Worm (Caenorhabditis elegans): ENCODE measurements around the gene ztf-1.

ztf-1 gene

DNA sequence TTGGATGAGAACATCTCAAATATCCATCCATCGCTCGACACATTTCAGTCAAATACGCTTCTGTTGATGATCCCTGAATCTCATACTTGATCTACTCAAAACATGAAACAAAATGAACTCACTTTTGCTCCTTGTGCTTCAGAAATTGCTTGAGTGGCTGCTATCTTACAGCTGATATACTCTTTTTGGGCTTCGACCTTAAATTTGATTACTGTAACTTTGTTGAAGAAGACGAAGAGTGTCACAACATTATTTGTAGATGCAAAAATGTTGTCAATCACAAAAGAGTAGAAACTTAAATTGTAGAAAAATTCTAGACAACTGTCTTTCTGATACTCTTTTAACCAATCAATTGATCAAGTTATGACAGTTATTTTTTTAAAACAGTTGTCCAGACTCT lies 49.6 kb downstream of the ztf-1 start:
- TF ChIP-seq pes-1 (GFP tag; IDR thresholded peaks at IDR 0.05) (no peak), hmg-4 (GFP tag; optimal IDR thresholded peaks at IDR 0.05) (no peak), tra-4 (tag; optimal IDR thresholded peaks at IDR 0.05) (no peak), ceh-36 (tag; optimal IDR thresholded peaks at IDR 0.05) (no peak), flt-1 (GFP tag; IDR thresholded peaks at IDR 0.05) (no peak), F13C5.2 (tag; optimal IDR thresholded peaks at IDR 0.05) (no peak), sea-1 (GFP tag; conservative IDR thresholded peaks at IDR 0.05) (no peak)

DNA sequence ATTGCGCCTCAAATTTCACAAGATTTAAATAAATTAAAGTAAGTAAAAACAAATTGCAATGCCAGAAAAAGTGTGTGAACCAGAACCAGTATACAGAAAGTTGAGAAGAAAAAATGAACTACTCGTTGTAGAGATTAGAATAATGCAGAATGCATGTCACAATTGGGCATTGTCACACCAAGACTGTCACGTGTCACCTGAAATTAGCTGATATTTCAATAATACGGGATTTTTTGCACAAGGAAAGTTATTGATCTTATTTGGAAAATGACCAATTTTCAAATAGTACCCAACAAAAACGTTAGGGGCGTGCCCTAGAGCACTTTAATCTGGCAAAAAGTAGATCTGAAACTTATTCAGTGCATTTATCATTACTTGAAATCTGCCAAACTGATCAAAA lies 50.2 kb downstream of the ztf-1 start:
- TF ChIP-seq scrt-1 (GFP tag; IDR thresholded peaks at IDR 0.05) (no peak), pes-1 (GFP tag; IDR thresholded peaks at IDR 0.05) (no peak), tbx-37 (GFP tag; conservative IDR thresholded peaks at IDR 0.05) (no peak), sea-1 (GFP tag; conservative IDR thresholded peaks at IDR 0.05) (no peak), B0310.2 (tag; optimal IDR thresholded peaks at IDR 0.05) (no peak), hnd-1 (tag; optimal IDR thresholded peaks at IDR 0.05) (no peak), tra-4 (tag; optimal IDR thresholded peaks at IDR 0.05) (no peak), F13C5.2 (tag; optimal IDR thresholded peaks at IDR 0.05) (no peak), ceh-13 (GFP tag; optimal IDR thresholded peaks at IDR 0.05) (no peak), hmbx-1 (tag; optimal IDR thresholded peaks at IDR 0.05) (no peak)

DNA sequence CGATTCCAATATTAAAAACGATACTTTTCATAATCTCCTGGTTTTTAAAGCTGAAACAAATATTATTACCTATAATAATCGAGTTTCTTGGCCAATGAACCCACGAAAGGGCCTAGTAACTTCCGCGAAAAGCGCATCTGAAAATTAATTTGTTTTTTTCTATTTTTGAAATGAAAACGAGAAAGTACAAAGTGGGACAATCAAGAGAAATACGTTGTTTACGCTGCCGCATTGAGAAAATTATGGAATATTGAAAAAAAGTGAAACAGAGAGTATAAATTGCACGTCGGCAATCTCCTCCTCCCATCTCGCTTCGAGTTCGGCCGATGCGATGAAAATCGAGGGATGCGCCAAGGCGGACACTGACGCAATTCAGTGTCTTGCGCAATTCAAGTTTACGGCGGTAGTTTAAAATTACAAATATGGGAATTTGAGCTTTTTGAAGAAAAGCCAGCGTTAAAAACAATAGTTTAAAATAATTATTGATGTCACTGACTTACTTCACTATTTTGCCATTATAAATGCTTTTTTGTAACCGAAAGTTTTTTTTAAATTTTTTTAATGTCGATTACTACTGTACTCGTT lies 50.8 kb downstream of the ztf-1 start, which contains the start of gene pdhk-2:
Gene pdhk-2 (minus strand): TSS at position 137 of the 585 bp plus-strand sequence.
- TF ChIP-seq hnd-1 (tag; optimal IDR thresholded peaks at IDR 0.05) (peak; percentile 11), aly-1 (tag; optimal IDR thresholded peaks at IDR 0.05) (peak; percentile 58), tra-4 (tag; optimal IDR thresholded peaks at IDR 0.05) (no peak), sea-1 (GFP tag; conservative IDR thresholded peaks at IDR 0.05) (peak; percentile 30; the same call in 1 of the 2 replicates), hmg-4 (GFP tag; optimal IDR thresholded peaks at IDR 0.05) (no peak), ama-1 (optimal IDR thresholded peaks at IDR 0.05) (no peak), tbx-37 (GFP tag; conservative IDR thresholded peaks at IDR 0.05) (peak; percentile 63), tbx-11 (GFP tag; IDR thresholded peaks at IDR 0.05) (0 out of 2 replicates have a peak, but pooled peaks have one; percentile 54), flt-1 (GFP tag; IDR thresholded peaks at IDR 0.05) (peak; percentile 63), pes-1 (GFP tag; IDR thresholded peaks at IDR 0.05) (peak; percentile 68; the same call in 1 of the 2 replicates), scrt-1 (GFP tag; IDR thresholded peaks at IDR 0.05) (peak; percentile 70; the same call in 1 of the 2 replicates), ets-7 (tag; optimal IDR thresholded peaks at IDR 0.05) (peak; percentile 52), ceh-36 (tag; optimal IDR thresholded peaks at IDR 0.05) (no peak), F13C5.2 (tag; optimal IDR thresholded peaks at IDR 0.05) (peak; percentile 93), B0310.2 (tag; optimal IDR thresholded peaks at IDR 0.05) (no peak), hmbx-1 (tag; optimal IDR thresholded peaks at IDR 0.05) (no peak), ceh-13 (GFP tag; optimal IDR thresholded peaks at IDR 0.05) (no peak)

DNA sequence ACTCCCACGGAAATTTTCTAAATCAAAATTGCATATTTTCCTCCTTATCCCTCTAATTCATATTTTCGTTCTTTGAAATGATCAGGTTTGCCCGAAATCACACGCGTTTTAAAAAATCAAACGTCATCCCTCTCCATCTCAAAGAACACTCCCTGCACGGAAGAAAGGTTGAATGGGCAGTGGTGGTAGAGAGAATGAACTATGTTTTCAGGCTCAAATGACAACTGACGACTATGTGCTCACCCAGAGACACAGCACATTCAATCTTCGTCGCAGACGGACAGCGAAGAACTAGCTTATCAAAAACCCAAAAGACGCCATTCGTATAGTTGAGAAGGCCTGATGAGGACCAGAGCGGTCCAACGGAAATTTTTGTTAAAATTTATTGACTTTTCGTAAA lies 52.4 kb downstream of the ztf-1 start:
- TF ChIP-seq scrt-1 (GFP tag; IDR thresholded peaks at IDR 0.05) (no peak), B0310.2 (tag; optimal IDR thresholded peaks at IDR 0.05) (no peak), tra-4 (tag; optimal IDR thresholded peaks at IDR 0.05) (no peak), ets-7 (tag; optimal IDR thresholded peaks at IDR 0.05) (no peak), flt-1 (GFP tag; IDR thresholded peaks at IDR 0.05) (no peak), sea-1 (GFP tag; conservative IDR thresholded peaks at IDR 0.05) (no peak), ama-1 (optimal IDR thresholded peaks at IDR 0.05) (no peak), ceh-13 (GFP tag; optimal IDR thresholded peaks at IDR 0.05) (no peak), F13C5.2 (tag; optimal IDR thresholded peaks at IDR 0.05) (no peak), tbx-11 (GFP tag; IDR thresholded peaks at IDR 0.05) (no peak), tbx-37 (GFP tag; conservative IDR thresholded peaks at IDR 0.05) (no peak), hnd-1 (tag; optimal IDR thresholded peaks at IDR 0.05) (no peak), pes-1 (GFP tag; IDR thresholded peaks at IDR 0.05) (no peak), ceh-36 (tag; optimal IDR thresholded peaks at IDR 0.05) (no peak), aly-1 (tag; optimal IDR thresholded peaks at IDR 0.05) (no peak), hmg-4 (GFP tag; optimal IDR thresholded peaks at IDR 0.05) (no peak)

DNA sequence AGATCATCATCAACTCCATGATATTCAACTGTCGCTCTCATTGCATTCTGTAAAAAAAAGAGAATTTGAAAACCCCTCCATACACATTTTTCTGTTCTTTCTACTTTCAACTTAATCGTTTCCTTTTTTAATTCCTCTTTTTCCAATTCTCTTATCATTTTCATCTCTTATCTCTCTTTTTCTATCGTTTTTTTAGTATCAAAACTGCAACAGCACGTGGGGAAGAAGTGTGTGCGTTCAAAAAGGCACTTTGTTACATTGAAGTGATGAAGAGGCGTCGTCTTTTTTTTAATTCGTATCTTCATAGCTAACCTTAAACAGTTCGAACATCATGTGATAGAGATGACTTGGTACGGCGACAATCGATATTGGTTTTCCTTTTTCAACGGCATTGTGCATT lies 53.0 kb downstream of the ztf-1 start:
- TF ChIP-seq scrt-1 (GFP tag; IDR thresholded peaks at IDR 0.05) = no peak
- no peak for TF ChIP-seq pes-1 (GFP tag; IDR thresholded peaks at IDR 0.05)
- no peak for TF ChIP-seq ets-7 (tag; optimal IDR thresholded peaks at IDR 0.05)
- no peak for TF ChIP-seq ceh-13 (GFP tag; optimal IDR thresholded peaks at IDR 0.05)

DNA sequence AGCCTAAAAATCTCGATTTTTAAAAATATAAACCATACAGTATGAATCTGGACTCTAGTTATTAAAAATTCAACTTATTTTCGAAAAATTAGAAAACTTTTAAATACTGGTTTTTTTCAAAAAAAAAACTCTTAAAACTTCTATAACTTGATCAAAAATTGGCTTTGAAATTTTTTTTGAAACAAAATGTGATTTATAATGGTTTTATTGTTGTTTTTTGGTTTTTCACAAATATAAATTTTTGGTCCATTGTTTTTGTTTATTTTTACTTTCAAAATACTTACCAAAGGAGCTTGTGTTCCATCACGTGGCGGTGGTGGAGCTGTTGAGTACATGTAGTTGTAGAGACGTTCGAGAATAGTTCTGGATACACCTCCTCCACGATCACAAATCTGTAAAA lies 53.9 kb downstream of the ztf-1 start:
- TF ChIP-seq aly-1 (tag; optimal IDR thresholded peaks at IDR 0.05) (no peak), B0310.2 (tag; optimal IDR thresholded peaks at IDR 0.05) (no peak), ama-1 (optimal IDR thresholded peaks at IDR 0.05) (no peak), hmg-4 (GFP tag; optimal IDR thresholded peaks at IDR 0.05) (no peak), ceh-36 (tag; optimal IDR thresholded peaks at IDR 0.05) (no peak), sea-1 (GFP tag; conservative IDR thresholded peaks at IDR 0.05) (no peak)

DNA sequence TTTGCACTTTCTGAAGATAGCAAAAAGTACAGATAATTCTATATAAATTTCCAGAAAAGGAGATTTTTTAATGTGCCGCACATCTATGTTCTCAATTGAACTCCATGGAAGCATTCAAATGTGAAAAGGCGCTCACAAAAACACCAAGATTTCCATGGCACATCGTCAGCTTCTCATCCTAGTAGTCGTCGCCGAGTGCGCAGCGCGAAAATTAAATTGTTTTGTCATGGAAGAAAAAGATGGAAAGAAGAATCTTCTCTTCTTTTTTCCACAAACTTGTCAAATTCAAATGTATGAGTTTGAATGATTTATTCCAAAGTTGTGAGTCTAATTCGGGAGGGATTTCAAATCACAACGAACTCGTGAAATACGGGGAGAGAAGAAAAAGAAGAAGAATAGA lies 54.8 kb downstream of the ztf-1 start:
- TF ChIP-seq hmbx-1 (tag; optimal IDR thresholded peaks at IDR 0.05) = no peak
